Fruit fly (Drosophila melanogaster) whole organism, adult: ENCODE data around the gene CG6791.

Source experiments
- CG11617 ChIP-seq: fragments of 200-800 bp; sonication (Bioruptor generic); optimal IDR thresholded peaks from 2 replicates; lab custom pipeline; 2017; ENCODE audit warnings: mild to moderate bottlenecking, missing biosample characterization, missing genetic modification reagents, missing genetic modification characterization
- CG12768 ChIP-seq: fragments of 200-800 bp; sonication (Bioruptor generic); optimal IDR thresholded peaks from 2 replicates; lab custom pipeline; 2017; ENCODE audit warnings: missing biosample characterization, missing genetic modification characterization, mild to moderate bottlenecking, moderate library complexity, missing genetic modification reagents
- CG14711 ChIP-seq: fragments of 200-800 bp; sonication (Bioruptor generic); optimal IDR thresholded peaks from 2 replicates; lab custom pipeline; 2018; ENCODE audit warnings: missing biosample characterization, mild to moderate bottlenecking, missing genetic modification characterization, moderate library complexity
- CG1620 ChIP-seq: fragments of 200-800 bp; sonication (Bioruptor generic); optimal IDR thresholded peaks from 2 replicates; lab custom pipeline; 2016; ENCODE audit warnings: missing biosample characterization, missing genetic modification characterization
- CG33017 ChIP-seq: fragments of 200-800 bp; sonication (Bioruptor generic); optimal IDR thresholded peaks from 2 replicates; lab custom pipeline; 2018; ENCODE audit warnings: missing biosample characterization, mild to moderate bottlenecking, missing genetic modification characterization, moderate library complexity
- CG5204 ChIP-seq: fragments of 200-800 bp; sonication (Bioruptor generic); optimal IDR thresholded peaks from 2 replicates; lab custom pipeline; 2016; ENCODE audit warnings: missing biosample characterization, missing genetic modification characterization
- CG7045 ChIP-seq: fragments of 200-800 bp; sonication (Bioruptor generic); optimal IDR thresholded peaks from 2 replicates; lab custom pipeline; 2017; ENCODE audit warnings: missing biosample characterization, mild to moderate bottlenecking, missing genetic modification characterization
- CG7101 ChIP-seq: fragments of 200-800 bp; sonication (Bioruptor generic); optimal IDR thresholded peaks from 2 replicates; lab custom pipeline; 2018; ENCODE audit warnings: missing biosample characterization, mild to moderate bottlenecking, missing genetic modification characterization, moderate library complexity
- Clk ChIP-seq: fragments of 200-800 bp; sonication (Bioruptor generic); optimal IDR thresholded peaks from 2 replicates; lab custom pipeline; 2017; ENCODE audit warnings: missing biosample characterization, missing genetic modification characterization
- Crg-1 ChIP-seq: fragments of 200-800 bp; sonication (Bioruptor generic); optimal IDR thresholded peaks from 2 replicates; lab custom pipeline; 2016; ENCODE audit warnings: missing biosample characterization, missing genetic modification characterization
- Hr96 ChIP-seq: fragments of 200-800 bp; sonication (Bioruptor generic); optimal IDR thresholded peaks from 2 replicates; lab custom pipeline; 2016; ENCODE audit warnings: missing biosample characterization, missing genetic modification characterization
- Mnt ChIP-seq: fragments of 200-800 bp; sonication (Bioruptor generic); optimal IDR thresholded peaks from 2 replicates; lab custom pipeline; 2016; ENCODE audit warnings: missing biosample characterization, mild to moderate bottlenecking, missing genetic modification characterization
- bab1 ChIP-seq: fragments of 200-800 bp; sonication (Bioruptor generic); optimal IDR thresholded peaks from 3 replicates; lab custom pipeline; 2019; ENCODE audit warnings: missing biosample characterization, mild to moderate bottlenecking, missing genetic modification characterization, moderate library complexity
- cic ChIP-seq: fragments of 200-800 bp; sonication (Bioruptor generic); optimal IDR thresholded peaks from 2 replicates; lab custom pipeline; 2017; ENCODE audit warnings: missing biosample characterization, mild to moderate bottlenecking, missing genetic modification characterization, moderate library complexity
- cnc ChIP-seq, 2 experiments: fragments of >200 bp; optimal IDR thresholded peaks; 2 replicates each; lab custom pipeline; 2017
- kay ChIP-seq: fragments of 200-800 bp; sonication (Bioruptor generic); peaks from one replicate; lab custom pipeline; 2016; ENCODE audit warnings: missing biosample characterization, missing genetic modification characterization, borderline replicate concordance
- ovo ChIP-seq: fragments of 200-800 bp; sonication (Bioruptor generic); optimal IDR thresholded peaks from 2 replicates; lab custom pipeline; 2016; ENCODE audit warnings: missing biosample characterization, missing genetic modification characterization
- pad ChIP-seq: fragments of 200-800 bp; sonication (Bioruptor generic); optimal IDR thresholded peaks from 3 replicates; lab custom pipeline; 2017; ENCODE audit warnings: missing biosample characterization, missing genetic modification characterization, mild to moderate bottlenecking, moderate library complexity, missing genetic modification reagents
- tj ChIP-seq: fragments of 200-800 bp; sonication (Bioruptor generic); optimal IDR thresholded peaks from 3 replicates; lab custom pipeline; 2017; ENCODE audit warnings: missing biosample characterization, mild to moderate bottlenecking, missing genetic modification characterization, moderate library complexity
- toe ChIP-seq: fragments of 200-800 bp; sonication (Bioruptor generic); optimal IDR thresholded peaks from 2 replicates; lab custom pipeline; 2016; ENCODE audit warnings: missing biosample characterization, missing genetic modification characterization

CG6791 gene

dm6 chr3R:11589764-11590358 is at the start of gene CG6791:
TSS of gene CG6791 (minus strand) at chr3R:11590146.
- TF ChIP-seq cic (GFP tag; lab: Kevin White, UChicago): peak; percentile 14
- peak; percentile 37 for TF ChIP-seq bab1 (GFP tag; lab: Kevin White, UChicago)
- no peak for TF ChIP-seq Clk

dm6 chr3R:11637586-11637985 is 47.6 kb upstream of the CG6791 start:
- TF ChIP-seq CG33017 (tag; lab: Kevin White, UChicago): no peak
- TF ChIP-seq cic (GFP tag; lab: Kevin White, UChicago): no peak
- TF ChIP-seq bab1 (GFP tag; lab: Kevin White, UChicago): no peak
- no peak for TF ChIP-seq pad
- TF ChIP-seq Clk: no peak
- TF ChIP-seq Mnt (GFP tag; lab: Kevin White, UChicago): no peak
- TF ChIP-seq toe (GFP tag; lab: Kevin White, UChicago): no peak

dm6 chr3R:11628416-11629041 is 38.6 kb upstream of the CG6791 start, which contains the start of gene CG14712:
TSS of gene CG14712 (plus strand) at chr3R:11628759.
- TF ChIP-seq CG33017 (tag; lab: Kevin White, UChicago) (no peak), CG12768 (GFP tag; lab: Kevin White, UChicago) (no peak), CG5204 (GFP tag; lab: Kevin White, UChicago) (no peak), CG7045 (GFP tag; lab: Kevin White, UChicago) (no peak), Crg-1 (GFP tag; lab: Kevin White, UChicago) (peak; percentile 9), toe (GFP tag; lab: Kevin White, UChicago) (no peak), cic (GFP tag; lab: Kevin White, UChicago) (no peak), ovo (no peak), Clk (no peak), tj (GFP tag; lab: Kevin White, UChicago) (no peak), CG7101 (tag; lab: Kevin White, UChicago) (peak; percentile 55), Hr96 (GFP tag; lab: Kevin White, UChicago) (no peak), Mnt (GFP tag; lab: Kevin White, UChicago) (peak; percentile 63), bab1 (GFP tag; lab: Kevin White, UChicago) (peak; percentile 47), CG14711 (tag; lab: Kevin White, UChicago) (peak; percentile 99), pad (peak; percentile 19), CG1620 (GFP tag; lab: Kevin White, UChicago) (peak; percentile 53), kay (GFP tag; lab: Kevin White, UChicago) (no peak), CG11617 (peak; percentile 2), cnc (optimal IDR thresholded peaks at IDR 0.05; lab: Kevin White, UChicago) (no peak)

- TF ChIP-seq tj (GFP tag; lab: Kevin White, UChicago): peak; percentile 2
- peak; percentile 74 for TF ChIP-seq CG14711 (tag; lab: Kevin White, UChicago)
- TF ChIP-seq CG12768 (GFP tag; lab: Kevin White, UChicago): no peak
- peak; percentile 52 for TF ChIP-seq bab1 (GFP tag; lab: Kevin White, UChicago)
- no peak for TF ChIP-seq toe (GFP tag; lab: Kevin White, UChicago)
- TF ChIP-seq cnc (optimal IDR thresholded peaks at IDR 0.05; lab: Kevin White, UChicago): peak in 1 of 2 experiments; percentile 45
- peak; percentile 8 for TF ChIP-seq CG11617
- TF ChIP-seq Mnt (GFP tag; lab: Kevin White, UChicago): peak; percentile 31
Measured at dm6 chr3R:11626571-11626970, 36.6 kb upstream of the CG6791 start, which contains the start of the genes CG6813 and CG18764. TSS of gene CG6813 (minus strand) at chr3R:11626638. TSS of gene CG18764 (plus strand) at chr3R:11626889.

- TF ChIP-seq cnc (optimal IDR thresholded peaks at IDR 0.05; lab: Kevin White, UChicago): no peak
- TF ChIP-seq kay (GFP tag; lab: Kevin White, UChicago): no peak
- TF ChIP-seq tj (GFP tag; lab: Kevin White, UChicago): peak; percentile 12
Measured at dm6 chr3R:11625544-11625943, 35.6 kb upstream of the CG6791 start, which contains the start of gene Zaf1. TSS of gene Zaf1 (minus strand) at chr3R:11625644.

dm6 chr3R:11623025-11623424 is 33.1 kb upstream of the CG6791 start, which contains the start of gene CG14711:
TSS of gene CG14711 (plus strand) at chr3R:11623339.
- peak; percentile 83 for TF ChIP-seq CG7045 (GFP tag; lab: Kevin White, UChicago)
- peak; percentile 74 for TF ChIP-seq Mnt (GFP tag; lab: Kevin White, UChicago)
- peak; percentile 38 for TF ChIP-seq cic (GFP tag; lab: Kevin White, UChicago)
- TF ChIP-seq kay (GFP tag; lab: Kevin White, UChicago): no peak
- TF ChIP-seq Clk: peak; percentile 51
- peak; percentile 89 for TF ChIP-seq CG12768 (GFP tag; lab: Kevin White, UChicago)
- peak; percentile 64 for TF ChIP-seq ovo
- peak; percentile 84 for TF ChIP-seq Crg-1 (GFP tag; lab: Kevin White, UChicago)
- no peak for TF ChIP-seq cnc (optimal IDR thresholded peaks at IDR 0.05; lab: Kevin White, UChicago)
- TF ChIP-seq CG33017 (tag; lab: Kevin White, UChicago): peak; percentile 85
- peak; percentile 100 for TF ChIP-seq CG14711 (tag; lab: Kevin White, UChicago)
- TF ChIP-seq tj (GFP tag; lab: Kevin White, UChicago): peak; percentile 68
- TF ChIP-seq pad: peak; percentile 68
- peak; percentile 92 for TF ChIP-seq bab1 (GFP tag; lab: Kevin White, UChicago)
- no peak for TF ChIP-seq Hr96 (GFP tag; lab: Kevin White, UChicago)
- TF ChIP-seq CG5204 (GFP tag; lab: Kevin White, UChicago): no peak
- TF ChIP-seq CG7101 (tag; lab: Kevin White, UChicago): peak; percentile 86
- TF ChIP-seq CG1620 (GFP tag; lab: Kevin White, UChicago): peak; percentile 85
- TF ChIP-seq toe (GFP tag; lab: Kevin White, UChicago): no peak
- peak; percentile 88 for TF ChIP-seq CG11617
